Fruit fly (Drosophila melanogaster): ENCODE results near the gene CG17075.

dm6 chr2L:278134-278533 is 10.8 kb upstream of the CG17075 start, which contains the start of gene CG17078:
- TF ChIP-seq CG7987 (GFP tag; optimal IDR thresholded peaks at IDR 0.05) (no peak), Dfd (GFP tag; optimal IDR thresholded peaks at IDR 0.05) (no peak), fd96Cb (tag; optimal IDR thresholded peaks at IDR 0.05) (no peak), CG6854 (GFP tag; optimal IDR thresholded peaks at IDR 0.05) (no peak), CG17802 (tag; optimal IDR thresholded peaks at IDR 0.05) (no peak), prd (optimal IDR thresholded peaks at IDR 0.05) (no peak), prd (GFP tag; IDR thresholded peaks at IDR 0.05) (no peak), disco-r (GFP tag; optimal IDR thresholded peaks at IDR 0.05) (no peak)
